Fruit fly (Drosophila melanogaster) whole organism, wandering third instar larva: ENCODE data around the gene Tbca.

ENCODE experiments used
- GATAd ChIP-seq: sonication (Bioruptor generic); optimal IDR thresholded peaks from 2 replicates; lab custom pipeline; 2016; ENCODE audit warnings: missing biosample characterization, missing genetic modification characterization
- HLH106 ChIP-seq: fragments of 200-800 bp; optimal IDR thresholded peaks from 3 replicates; lab custom pipeline; 2019; ENCODE audit warnings: missing biosample characterization, mild to moderate bottlenecking, missing genetic modification characterization, moderate library complexity
- OdsH ChIP-seq: fragments of 200-800 bp; sonication (Bioruptor generic); optimal IDR thresholded peaks from 2 replicates; lab custom pipeline; 2016; ENCODE audit warnings: missing biosample characterization, mild to moderate bottlenecking, missing genetic modification characterization
- dmrt93B ChIP-seq: fragments of 200-800 bp; sonication (Bioruptor generic); optimal IDR thresholded peaks from 2 replicates; lab custom pipeline; 2018; ENCODE audit warnings: missing biosample characterization, mild to moderate bottlenecking, missing genetic modification characterization

DNA sequence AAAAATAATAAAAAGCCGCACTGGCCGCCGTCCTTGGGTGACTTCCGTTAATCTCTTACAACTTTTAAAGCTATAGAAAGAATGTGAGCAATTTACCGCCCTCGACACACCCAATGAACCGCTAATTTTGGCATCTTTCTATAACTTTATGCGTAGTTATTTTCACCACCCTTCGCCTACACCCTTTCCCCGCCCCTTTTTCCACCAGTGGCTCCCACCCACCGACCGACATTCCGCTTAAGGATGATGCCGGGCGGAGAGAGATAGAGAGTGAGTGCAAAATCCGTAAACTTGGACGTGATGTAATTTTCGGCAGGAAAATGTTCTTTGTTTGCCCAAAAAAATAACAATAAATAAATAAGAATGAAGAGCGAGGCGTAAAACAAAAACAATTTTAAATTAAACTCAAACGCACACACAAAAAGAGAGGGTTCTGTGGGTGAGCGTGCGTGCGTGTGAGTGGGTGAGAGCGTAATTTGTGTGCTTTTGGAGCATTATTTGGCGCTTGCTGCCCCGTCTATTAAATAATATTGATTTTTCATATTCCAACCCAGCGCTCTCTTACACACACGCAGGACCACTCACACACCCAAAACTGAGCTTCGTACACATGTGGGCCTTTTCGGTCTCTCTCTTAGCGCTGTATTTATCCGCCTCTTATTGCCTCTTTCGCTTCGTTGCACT lies 34.3 kb downstream of the Tbca start:
- TF ChIP-seq OdsH: peak; percentile 9
- TF ChIP-seq HLH106 (tag; lab: Kevin White, UChicago): no peak
- TF ChIP-seq GATAd: no peak
- no peak for TF ChIP-seq dmrt93B (GFP tag; lab: Kevin White, UChicago)
